Worm (Caenorhabditis elegans): ENCODE results near the gene Y52D5A.2.
A peak's percentile ranks its signal among the peaks of the same experiment; 100 is the strongest.
"Not testable (repeated sequence)": the region's sequence is repeated elsewhere in the genome, so short reads cannot be mapped to it uniquely, and the experiment has no call there.

Gene Y52D5A.2

ce11 chrIV:5464403-5464802 is at the start of gene Y52D5A.2:
Gene Y52D5A.2, minus strand, starts transcription at chrIV:5464503.
- not testable (repeated sequence) for TF ChIP-seq peb-1, mdl-1, aly-2 (tag; optimal IDR thresholded peaks at IDR 0.05)

- TF ChIP-seq C34F6.9 (tag; optimal IDR thresholded peaks at IDR 0.05) (peak; percentile 4), R02D3.7 (tag; optimal IDR thresholded peaks at IDR 0.05) (no peak), elt-1 (tag; optimal IDR thresholded peaks at IDR 0.05) (no peak)
These were observed 43.5 kb upstream of the Y52D5A.2 start for ce11 chrIV:5507754-5508153.

ce11 chrIV:5506642-5507041 is 42.3 kb upstream of the Y52D5A.2 start:
- TF ChIP-seq mab-5 (tag; optimal IDR thresholded peaks at IDR 0.05) (peak; percentile 71), unc-39 (tag; optimal IDR thresholded peaks at IDR 0.05) (no peak), zag-1 (tag; optimal IDR thresholded peaks at IDR 0.05) (peak; percentile 12), elt-1 (tag; optimal IDR thresholded peaks at IDR 0.05) (peak; percentile 20), unc-62 (GFP tag; optimal IDR thresholded peaks at IDR 0.05) (no peak), nhr-77 (tag; optimal IDR thresholded peaks at IDR 0.05) (no peak), nhr-12 (tag; optimal IDR thresholded peaks at IDR 0.05) (no peak), mdl-1 (tag; optimal IDR thresholded peaks at IDR 0.05) (no peak), peb-1 (tag; optimal IDR thresholded peaks at IDR 0.05) (no peak), mbf-1 (tag; optimal IDR thresholded peaks at IDR 0.05) (no peak), crh-2 (tag; optimal IDR thresholded peaks at IDR 0.05) (no peak), sem-4 (tag; optimal IDR thresholded peaks at IDR 0.05) (no peak), sma-9 (GFP tag; optimal IDR thresholded peaks at IDR 0.05) (peak; percentile 7), sma-9 (tag; optimal IDR thresholded peaks at IDR 0.05) (no peak), nhr-11 (tag; optimal IDR thresholded peaks at IDR 0.05) (no peak), nhr-23 (tag; optimal IDR thresholded peaks at IDR 0.05) (no peak)

ce11 chrIV:5502610-5503009 is 38.3 kb upstream of the Y52D5A.2 start:
- no peak for TF ChIP-seq skn-1 (tag; optimal IDR thresholded peaks at IDR 0.05)
- no peak for TF ChIP-seq elt-3 (tag; optimal IDR thresholded peaks at IDR 0.05)
- TF ChIP-seq crh-2 (tag; optimal IDR thresholded peaks at IDR 0.05), result no peak
- no peak for TF ChIP-seq egl-27 (tag; optimal IDR thresholded peaks at IDR 0.05)
- TF ChIP-seq zag-1 (tag; optimal IDR thresholded peaks at IDR 0.05), result no peak
- TF ChIP-seq elt-1 (tag; optimal IDR thresholded peaks at IDR 0.05), result no peak
- no peak for TF ChIP-seq ZK546.5 (tag; optimal IDR thresholded peaks at IDR 0.05)
- no peak for TF ChIP-seq ceh-82 (tag; optimal IDR thresholded peaks at IDR 0.05)
- TF ChIP-seq C34F6.9 (tag; optimal IDR thresholded peaks at IDR 0.05), result no peak
- no peak for TF ChIP-seq blmp-1 (tag; optimal IDR thresholded peaks at IDR 0.05; ENCODE audit: insufficient read depth)
- no peak for TF ChIP-seq nhr-10 (tag; optimal IDR thresholded peaks at IDR 0.05)
- no peak for TF ChIP-seq sma-9 (GFP tag; optimal IDR thresholded peaks at IDR 0.05)
- no peak for TF ChIP-seq sma-9 (tag; optimal IDR thresholded peaks at IDR 0.05)
- no peak for TF ChIP-seq nhr-6 (tag; optimal IDR thresholded peaks at IDR 0.05)
- no peak for TF ChIP-seq R02D3.7 (tag; optimal IDR thresholded peaks at IDR 0.05)
- no peak for TF ChIP-seq mab-5 (tag; optimal IDR thresholded peaks at IDR 0.05)
- no peak for TF ChIP-seq sem-4 (tag; optimal IDR thresholded peaks at IDR 0.05)
- TF ChIP-seq F13H6.1 (tag; optimal IDR thresholded peaks at IDR 0.05), result no peak
- TF ChIP-seq lin-11 (tag; optimal IDR thresholded peaks at IDR 0.05), result no peak
- TF ChIP-seq dmd-4 (tag; optimal IDR thresholded peaks at IDR 0.05), result no peak

ce11 chrIV:5501414-5501813 is 37.1 kb upstream of the Y52D5A.2 start:
- no peak for TF ChIP-seq dmd-4 (tag; optimal IDR thresholded peaks at IDR 0.05)
- no peak for TF ChIP-seq nhr-10 (tag; optimal IDR thresholded peaks at IDR 0.05)
- no peak for TF ChIP-seq crh-2 (tag; optimal IDR thresholded peaks at IDR 0.05)
- TF ChIP-seq mdl-1 (tag; optimal IDR thresholded peaks at IDR 0.05), result no peak
- no peak for TF ChIP-seq ceh-82 (tag; optimal IDR thresholded peaks at IDR 0.05)
- TF ChIP-seq ZK546.5 (tag; optimal IDR thresholded peaks at IDR 0.05), result no peak
- no peak for TF ChIP-seq skn-1 (tag; optimal IDR thresholded peaks at IDR 0.05)
- TF ChIP-seq gmeb-1 (tag; optimal IDR thresholded peaks at IDR 0.05), result no peak

- TF ChIP-seq Y55F3AM.14 (GFP tag; optimal IDR thresholded peaks at IDR 0.05) (no peak), mdl-1 (tag; optimal IDR thresholded peaks at IDR 0.05) (no peak), lin-11 (tag; optimal IDR thresholded peaks at IDR 0.05) (no peak), sma-3 (GFP tag; optimal IDR thresholded peaks at IDR 0.05) (no peak)
These were observed 29.8 kb upstream of the Y52D5A.2 start for ce11 chrIV:5494099-5494498.

Data from whole organism, L2 larva.